Worm (Caenorhabditis elegans) whole organism, L1 larva: Measurements from ENCODE around the gene ugt-9.

ENCODE experiments used
- elt-3 ChIP-seq, 6 experiments: fragments of 150-350 bp in 1 of 6; sonication (generic microtip); optimal IDR thresholded peaks; 2 replicates each; lab custom pipeline; 2017 to 2018; ENCODE audit warnings: missing biosample characterization in 6 of 6, missing genetic modification characterization in 6 of 6, inconsistent platforms in 1 of 6
- fkh-10 ChIP-seq: sonication (generic microtip); optimal IDR thresholded peaks from 2 replicates; lab custom pipeline; 2017; ENCODE audit warnings: missing biosample characterization, missing genetic modification reagents, missing genetic modification characterization
- mef-2 ChIP-seq: fragments of 150-350 bp; optimal IDR thresholded peaks from 2 replicates; lab custom pipeline; 2014; ENCODE audit warnings: missing biosample characterization, missing genetic modification characterization
- nhr-11 ChIP-seq: fragments of 150-350 bp; optimal IDR thresholded peaks from 2 replicates; lab custom pipeline; 2014; ENCODE audit warnings: missing biosample characterization, missing genetic modification characterization
- nhr-19 ChIP-seq: fragments of 200-800 bp; sonication (Bioruptor generic); conservative IDR thresholded peaks from 2 replicates; pipeline ENCODE4 v1.3.6; 2022; ENCODE audit warnings: missing genetic modification characterization, missing compliant biosample characterization
- nhr-237 ChIP-seq: fragments of 150-350 bp; optimal IDR thresholded peaks from 2 replicates; lab custom pipeline; 2014; ENCODE audit warnings: missing biosample characterization, missing genetic modification characterization
- nhr-90 ChIP-seq: sonication (generic microtip); optimal IDR thresholded peaks from 2 replicates; lab custom pipeline; 2016; ENCODE audit warnings: mild to moderate bottlenecking, missing genetic modification characterization, missing compliant biosample characterization; ENCODE audit not compliant: poor library complexity
- ztf-11 ChIP-seq, 2 experiments: sonication (generic microtip); optimal IDR thresholded peaks; 2 replicates each; lab custom pipeline; 2016 to 2017; ENCODE audit warnings: missing genetic modification characterization in 2 of 2, missing biosample characterization in 1 of 2, missing compliant biosample characterization in 1 of 2

ce11 chrV:4914879-4915278 lies 19.0 kb downstream of the ugt-9 start, which contains the start of gene H23N18.6:
- TF ChIP-seq mef-2 (tag; lab: Kevin White, UChicago): no peak
- no peak for TF ChIP-seq nhr-19 (GFP tag; lab: Robert Waterston, UW)
- no peak for TF ChIP-seq elt-3 (tag; optimal IDR thresholded peaks at IDR 0.05; lab: Kevin White, UChicago)
- no peak for TF ChIP-seq nhr-90
- no peak for TF ChIP-seq ztf-11 (tag; optimal IDR thresholded peaks at IDR 0.05; lab: Kevin White, UChicago)
- TF ChIP-seq nhr-11 (tag; lab: Kevin White, UChicago): no peak
- no peak for TF ChIP-seq fkh-10 (GFP tag; lab: Kevin White, UChicago)
- no peak for TF ChIP-seq nhr-237 (tag; lab: Kevin White, UChicago)
